Worm (Caenorhabditis elegans) whole organism, young adult: ENCODE measurements around the gene col-40.

Experiments
- B0019.2 ChIP-seq: fragments of 200-800 bp; sonication (Bioruptor generic); conservative IDR thresholded peaks from 2 replicates; pipeline ENCODE4 v1.3.6; 2022; ENCODE audit warnings: missing genetic modification reagents, missing genetic modification characterization, missing compliant biosample characterization
- B0035.1 ChIP-seq: sonication (generic microtip); optimal IDR thresholded peaks from 2 replicates; lab custom pipeline; 2016; ENCODE audit warnings: missing genetic modification characterization, mild to moderate bottlenecking, missing compliant biosample characterization, missing genotype, missing genetic modification reagents
- B0261.1 ChIP-seq: sonication (generic microtip); optimal IDR thresholded peaks from 2 replicates; lab custom pipeline; 2016; ENCODE audit warnings: mild to moderate bottlenecking, missing genetic modification characterization, moderate library complexity, missing compliant biosample characterization
- F10E7.11 ChIP-seq: sonication (generic microtip); optimal IDR thresholded peaks from 2 replicates; lab custom pipeline; 2017; ENCODE audit warnings: mild to moderate bottlenecking, missing genetic modification characterization, moderate library complexity, missing compliant biosample characterization
- F49E8.2 ChIP-seq: sonication (generic microtip); optimal IDR thresholded peaks from 3 replicates; lab custom pipeline; 2017; ENCODE audit warnings: missing genetic modification characterization, mild to moderate bottlenecking, missing compliant biosample characterization, antibody characterized with exemption, moderate library complexity; ENCODE audit not compliant: insufficient read depth
- efl-1 ChIP-seq: fragments of 150-350 bp; optimal IDR thresholded peaks from 2 replicates; lab custom pipeline; 2014; ENCODE audit warnings: missing biosample characterization, missing genetic modification reagents, missing genetic modification characterization
- ets-4 ChIP-seq: fragments of 200-800 bp; sonication (Bioruptor generic); optimal IDR thresholded peaks from 2 replicates; lab custom pipeline; 2018; ENCODE audit warnings: mild to moderate bottlenecking, missing genetic modification characterization, missing compliant biosample characterization
- nhr-90 ChIP-seq: sonication (generic microtip); optimal IDR thresholded peaks from 2 replicates; lab custom pipeline; 2016; ENCODE audit warnings: missing genotype, mild to moderate bottlenecking, missing genetic modification characterization, missing compliant biosample characterization

ce11 chrII:1071432-1071831 lies 35.3 kb downstream of the col-40 start:
- TF ChIP-seq efl-1 (GFP tag; lab: Kevin White, UChicago) (no peak), ets-4 (GFP tag; lab: Kevin White, UChicago) (no peak), B0261.1 (tag; lab: Kevin White, UChicago) (no peak), B0019.2 (GFP tag; lab: Robert Waterston, UW) (no peak), F10E7.11 (tag; lab: Kevin White, UChicago) (no peak), B0035.1 (tag; lab: Kevin White, UChicago) (no peak), F49E8.2 (tag; lab: Kevin White, UChicago) (no peak), nhr-90 (no peak)
